Fruit fly (Drosophila melanogaster) S2 (cell line): ENCODE measurements around the gene HtrA2.

Experiments used
- CG8478 ChIP-seq: fragments of >200 bp; optimal IDR thresholded peaks from 2 replicates; lab custom pipeline; 2018
- CTCF ChIP-seq, 2 experiments: fragments of >200 bp; optimal IDR thresholded peaks; 2 replicates each; lab custom pipeline; 2018

HtrA2 gene

dm6 chr3R:14496385-14496784 is 15.1 kb downstream of the HtrA2 start:
- TF ChIP-seq CG8478 (lab: Kevin White, UChicago) (no peak), CTCF (optimal IDR thresholded peaks at IDR 0.05; lab: Kevin White, UChicago) (no peak)

dm6 chr3R:14493936-14494335 is 17.6 kb downstream of the HtrA2 start:
- TF ChIP-seq CTCF (optimal IDR thresholded peaks at IDR 0.05; lab: Kevin White, UChicago) (no peak), CG8478 (lab: Kevin White, UChicago) (no peak)

- TF ChIP-seq CG8478 (lab: Kevin White, UChicago) (no peak), CTCF (optimal IDR thresholded peaks at IDR 0.05; lab: Kevin White, UChicago) (no peak)
These were observed 19.1 kb downstream of the HtrA2 start for dm6 chr3R:14492287-14492889.

- TF ChIP-seq CTCF (optimal IDR thresholded peaks at IDR 0.05; lab: Kevin White, UChicago) (no peak), CG8478 (lab: Kevin White, UChicago) (no peak)
These were observed 25.0 kb downstream of the HtrA2 start for dm6 chr3R:14486469-14486868.

- no peak for TF ChIP-seq CTCF (optimal IDR thresholded peaks at IDR 0.05; lab: Kevin White, UChicago)
- TF ChIP-seq CG8478 (lab: Kevin White, UChicago) = no peak
These were observed 26.8 kb downstream of the HtrA2 start for dm6 chr3R:14484533-14485267.

dm6 chr3R:14482986-14483385 is 28.5 kb downstream of the HtrA2 start:
- no peak for TF ChIP-seq CG8478 (lab: Kevin White, UChicago)
- no peak for TF ChIP-seq CTCF (optimal IDR thresholded peaks at IDR 0.05; lab: Kevin White, UChicago)

- TF ChIP-seq CTCF (optimal IDR thresholded peaks at IDR 0.05; lab: Kevin White, UChicago) (no peak), CG8478 (lab: Kevin White, UChicago) (no peak)
These were observed 29.5 kb downstream of the HtrA2 start for dm6 chr3R:14481977-14482376.

- TF ChIP-seq CG8478 (lab: Kevin White, UChicago) = no peak
- no peak for TF ChIP-seq CTCF (optimal IDR thresholded peaks at IDR 0.05; lab: Kevin White, UChicago)
These were observed 29.9 kb downstream of the HtrA2 start, which contains the start of gene cv-c for dm6 chr3R:14481569-14481968. cv-c (minus strand) TSS chr3R:14481713.

- TF ChIP-seq CG8478 (lab: Kevin White, UChicago) (no peak), CTCF (optimal IDR thresholded peaks at IDR 0.05; lab: Kevin White, UChicago) (no peak)
These were observed 31.8 kb downstream of the HtrA2 start for dm6 chr3R:14479623-14480194.

- TF ChIP-seq CG8478 (lab: Kevin White, UChicago) = no peak
- no peak for TF ChIP-seq CTCF (optimal IDR thresholded peaks at IDR 0.05; lab: Kevin White, UChicago)
These were observed 33.0 kb downstream of the HtrA2 start for dm6 chr3R:14478438-14479033.

dm6 chr3R:14477877-14478437 is 33.6 kb downstream of the HtrA2 start:
- TF ChIP-seq CTCF (optimal IDR thresholded peaks at IDR 0.05; lab: Kevin White, UChicago) = no peak
- no peak for TF ChIP-seq CG8478 (lab: Kevin White, UChicago)

dm6 chr3R:14477085-14477762 is 34.3 kb downstream of the HtrA2 start:
- no peak for TF ChIP-seq CG8478 (lab: Kevin White, UChicago)
- TF ChIP-seq CTCF (optimal IDR thresholded peaks at IDR 0.05; lab: Kevin White, UChicago) = no peak

- no peak for TF ChIP-seq CG8478 (lab: Kevin White, UChicago)
- no peak for TF ChIP-seq CTCF (optimal IDR thresholded peaks at IDR 0.05; lab: Kevin White, UChicago)
These were observed 35.2 kb downstream of the HtrA2 start for dm6 chr3R:14476273-14476672.

dm6 chr3R:14474073-14474722 is 37.3 kb downstream of the HtrA2 start:
- TF ChIP-seq CG8478 (lab: Kevin White, UChicago) (no peak), CTCF (optimal IDR thresholded peaks at IDR 0.05; lab: Kevin White, UChicago) (no peak)
